Worm (Caenorhabditis elegans) whole organism, L4 larva: ENCODE data around the gene F10G7.10.

Experiments used
- F49E8.2 ChIP-seq: sonication (generic microtip); optimal IDR thresholded peaks from 2 replicates; lab custom pipeline; 2016; ENCODE audit warnings: missing compliant biosample characterization, mild to moderate bottlenecking, missing genetic modification characterization, borderline replicate concordance
- T26A8.4 ChIP-seq: fragments of 200-800 bp; sonication (Bioruptor generic); IDR thresholded peaks from 2 replicates; pipeline ENCODE4 v1.3.6; 2022; ENCODE audit warnings: missing genetic modification characterization, missing compliant biosample characterization
- Y5F2A.4 ChIP-seq: fragments of 200-800 bp; sonication (Bioruptor generic); optimal IDR thresholded peaks from 2 replicates; lab custom pipeline; 2018; ENCODE audit warnings: mild to moderate bottlenecking, missing genetic modification characterization, missing compliant biosample characterization
- ZK337.2 ChIP-seq: fragments of 200-800 bp; sonication (Bioruptor generic); IDR thresholded peaks from 2 replicates; pipeline ENCODE4 v1.3.6; 2022; ENCODE audit warnings: missing genetic modification reagents, missing genetic modification characterization, missing compliant biosample characterization
- ZK546.5 ChIP-seq, 2 experiments: sonication (generic microtip); optimal IDR thresholded peaks; 2 replicates each; lab custom pipeline; 2017; ENCODE audit warnings: missing biosample characterization in 2 of 2, missing genetic modification characterization in 2 of 2
- aly-2 ChIP-seq: sonication (generic microtip); optimal IDR thresholded peaks from 2 replicates; lab custom pipeline; 2018; ENCODE audit warnings: missing biosample characterization, missing genetic modification characterization
- ama-1 ChIP-seq: fragments of 150-350 bp; optimal IDR thresholded peaks from 2 replicates; lab custom pipeline; 2014; ENCODE audit warnings: inconsistent platforms, mixed read lengths
- ceh-28 ChIP-seq: fragments of 150-350 bp; optimal IDR thresholded peaks from 2 replicates; lab custom pipeline; 2014; ENCODE audit warnings: missing biosample characterization, missing genetic modification reagents, missing genetic modification characterization
- daf-16 ChIP-seq, 3 experiments: sonication (generic microtip); optimal IDR thresholded peaks; 2 replicates each; lab custom pipeline; 2016 to 2017; ENCODE audit warnings: missing genetic modification characterization in 3 of 3, missing genetic modification reagents in 3 of 3, mild to moderate bottlenecking in 2 of 3, missing compliant biosample characterization in 2 of 3, missing biosample characterization in 1 of 3, moderate library complexity in 1 of 3
- dmd-6 ChIP-seq: fragments of 200-800 bp; sonication (Bioruptor generic); IDR thresholded peaks from 2 replicates; pipeline ENCODE4 v1.3.6; 2022; ENCODE audit warnings: missing genetic modification reagents, missing genetic modification characterization, missing compliant biosample characterization
- dmd-8 ChIP-seq: fragments of 200-800 bp; sonication (Bioruptor generic); IDR thresholded peaks from 2 replicates; pipeline ENCODE4 v1.3.6; 2022; ENCODE audit warnings: missing genetic modification characterization, missing compliant biosample characterization
- duxl-1 ChIP-seq: sonication (generic microtip); optimal IDR thresholded peaks from 2 replicates; lab custom pipeline; 2016; ENCODE audit warnings: mild to moderate bottlenecking, missing genetic modification characterization, moderate library complexity, missing compliant biosample characterization; ENCODE audit not compliant: poor library complexity
- dve-1 ChIP-seq: sonication (generic microtip); optimal IDR thresholded peaks from 2 replicates; lab custom pipeline; 2017; ENCODE audit warnings: antibody characterized with exemption, mild to moderate bottlenecking, missing genetic modification characterization, missing compliant biosample characterization; ENCODE audit not compliant: insufficient read depth
- fos-1 ChIP-seq: fragments of 150-350 bp; optimal IDR thresholded peaks from 2 replicates; lab custom pipeline; 2014; ENCODE audit warnings: missing biosample characterization, missing genetic modification characterization
- gei-8 ChIP-seq: fragments of 200-800 bp; sonication (Bioruptor generic); optimal IDR thresholded peaks from 2 replicates; lab custom pipeline; 2018; ENCODE audit warnings: mild to moderate bottlenecking, missing genetic modification characterization, missing compliant biosample characterization
- hlh-11 ChIP-seq: fragments of 200-800 bp; sonication (Bioruptor generic); optimal IDR thresholded peaks from 2 replicates; lab custom pipeline; 2018; ENCODE audit warnings: mild to moderate bottlenecking, missing genetic modification characterization, missing compliant biosample characterization
- hmg-1.1 ChIP-seq: fragments of 200-800 bp; sonication (Bioruptor generic); IDR thresholded peaks from 2 replicates; pipeline ENCODE4 v1.3.6; 2022; ENCODE audit warnings: missing genetic modification reagents, missing genetic modification characterization, missing compliant biosample characterization
- jun-1 ChIP-seq: fragments of 150-350 bp; optimal IDR thresholded peaks from 2 replicates; lab custom pipeline; 2014; ENCODE audit warnings: missing biosample characterization, missing genetic modification reagents, missing genetic modification characterization
- lin-29 ChIP-seq: fragments of 200-800 bp; sonication (Bioruptor generic); IDR thresholded peaks from 2 replicates; pipeline ENCODE4 v1.3.6; 2022; ENCODE audit warnings: missing genetic modification reagents, missing genetic modification characterization, missing compliant biosample characterization
- lir-3 ChIP-seq: sonication (generic microtip); optimal IDR thresholded peaks from 2 replicates; lab custom pipeline; 2016; ENCODE audit warnings: mild to moderate bottlenecking, missing genetic modification characterization, missing compliant biosample characterization
- madf-5 ChIP-seq, 2 experiments: fragments of 200-800 bp; sonication (Bioruptor generic); IDR thresholded peaks; 2 replicates each; pipeline ENCODE4 v1.3.6; 2022; ENCODE audit warnings: missing compliant biosample characterization in 2 of 2, missing genetic modification characterization in 2 of 2
- mep-1 ChIP-seq: fragments of 150-350 bp; sonication (generic microtip); optimal IDR thresholded peaks from 3 replicates; lab custom pipeline; 2014; ENCODE audit warnings: missing biosample characterization, missing genetic modification characterization
- mxl-3 ChIP-seq: fragments of 200-800 bp; sonication (Bioruptor generic); optimal IDR thresholded peaks from 2 replicates; lab custom pipeline; 2018; ENCODE audit warnings: mild to moderate bottlenecking, missing genetic modification characterization, missing compliant biosample characterization
- nhr-102 ChIP-seq: sonication (generic microtip); optimal IDR thresholded peaks from 2 replicates; lab custom pipeline; 2016; ENCODE audit warnings: mild to moderate bottlenecking, missing genetic modification characterization, moderate library complexity, missing compliant biosample characterization
- nhr-11 ChIP-seq: fragments of 150-350 bp; optimal IDR thresholded peaks from 2 replicates; lab custom pipeline; 2014; ENCODE audit warnings: missing biosample characterization, missing genetic modification characterization
- nhr-25 ChIP-seq: sonication (generic microtip); optimal IDR thresholded peaks from 2 replicates; lab custom pipeline; 2017; ENCODE audit warnings: missing genetic modification characterization, mild to moderate bottlenecking, missing compliant biosample characterization, antibody characterized with exemption, moderate library complexity, borderline replicate concordance; ENCODE audit not compliant: insufficient read depth
- nhr-28 ChIP-seq: fragments of 150-350 bp; optimal IDR thresholded peaks from 2 replicates; lab custom pipeline; 2014; ENCODE audit warnings: missing biosample characterization, missing genetic modification characterization
- nhr-48 ChIP-seq: sonication (generic microtip); optimal IDR thresholded peaks from 2 replicates; lab custom pipeline; 2016; ENCODE audit warnings: mild to moderate bottlenecking, missing genetic modification characterization, missing compliant biosample characterization
- nhr-77 ChIP-seq: fragments of 150-350 bp; optimal IDR thresholded peaks from 2 replicates; lab custom pipeline; 2014; ENCODE audit warnings: missing biosample characterization, missing genetic modification characterization
- pha-4 ChIP-seq, 2 experiments: fragments of 150-350 bp in 1 of 2; fragments of 200-800 bp in 1 of 2; sonication (Bioruptor generic) in 1 of 2; IDR thresholded peaks in 1 of 2; optimal IDR thresholded peaks in 1 of 2; 2 replicates each; pipeline versions ENCODE4 v1.3.6 to Lab custom; 2014 to 2022; ENCODE audit warnings: missing genetic modification characterization in 2 of 2, missing genetic modification reagents in 2 of 2, missing biosample characterization in 1 of 2, missing compliant biosample characterization in 1 of 2
- php-3 ChIP-seq: fragments of 200-800 bp; sonication (Bioruptor generic); IDR thresholded peaks from 2 replicates; pipeline ENCODE4 v1.3.6; 2022; ENCODE audit warnings: missing genetic modification reagents, missing genetic modification characterization, missing compliant biosample characterization
- set-16 ChIP-seq: fragments of 200-800 bp; sonication (Bioruptor generic); IDR thresholded peaks from 2 replicates; pipeline ENCODE4 v1.3.6; 2022; ENCODE audit warnings: missing genetic modification reagents, missing genetic modification characterization, missing compliant biosample characterization
- skn-1 ChIP-seq: fragments of 150-350 bp; optimal IDR thresholded peaks from 2 replicates; lab custom pipeline; 2014; ENCODE audit warnings: missing biosample characterization, missing genetic modification characterization
- snpc-1.2 ChIP-seq: fragments of 200-800 bp; sonication (Bioruptor generic); IDR thresholded peaks from 2 replicates; pipeline ENCODE4 v1.3.6; 2022; ENCODE audit warnings: missing genetic modification reagents, missing genetic modification characterization, missing compliant biosample characterization
- tag-97 ChIP-seq: fragments of 200-800 bp; sonication (Bioruptor generic); IDR thresholded peaks from 2 replicates; pipeline ENCODE4 v1.3.6; 2022; ENCODE audit warnings: missing genetic modification characterization, missing compliant biosample characterization
- unc-130 ChIP-seq: sonication (generic microtip); optimal IDR thresholded peaks from 2 replicates; lab custom pipeline; 2016; ENCODE audit warnings: missing genetic modification reagents, missing genetic modification characterization, missing compliant biosample characterization
- unc-62 ChIP-seq, 3 experiments: fragments of 150-350 bp in 1 of 3; sonication (generic microtip); optimal IDR thresholded peaks in 2 of 3; peaks in 1 of 3; 1 replicate in 1 of 3; 2 replicates in 2 of 3; lab custom pipeline; 2014 to 2017; ENCODE audit warnings: missing biosample characterization in 3 of 3, missing genetic modification characterization in 3 of 3, missing genetic modification reagents in 3 of 3, missing genotype in 1 of 3
- zip-2 ChIP-seq: fragments of 150-350 bp; optimal IDR thresholded peaks from 2 replicates; lab custom pipeline; 2014; ENCODE audit warnings: missing biosample characterization, missing genetic modification characterization
- ztf-11 ChIP-seq: fragments of 150-350 bp; optimal IDR thresholded peaks from 2 replicates; lab custom pipeline; 2014; ENCODE audit warnings: missing biosample characterization, missing genetic modification characterization
- ztf-7 ChIP-seq: fragments of 150-350 bp; optimal IDR thresholded peaks from 2 replicates; lab custom pipeline; 2014; ENCODE audit warnings: missing biosample characterization, missing genetic modification characterization

F10G7.10 gene

ce11 chrII:4728687-4729086, 2.6 kb upstream of the F10G7.10 start (continued):
- TF ChIP-seq unc-130 (GFP tag; lab: Kevin White, UChicago) (no peak), nhr-25 (tag; lab: Kevin White, UChicago) (no peak), aly-2 (no peak), F49E8.2 (tag; lab: Kevin White, UChicago) (no peak), madf-5 (GFP tag; IDR thresholded peaks at IDR 0.05; lab: Robert Waterston, UW) (no peak), tag-97 (GFP tag; lab: Robert Waterston, UW) (no peak), duxl-1 (no peak), ztf-7 (tag; lab: Kevin White, UChicago) (no peak), fos-1 (tag; lab: Kevin White, UChicago) (no peak)

- no peak for TF ChIP-seq mxl-3 (GFP tag; lab: Kevin White, UChicago)
- no peak for TF ChIP-seq zip-2 (tag; lab: Kevin White, UChicago)
- TF ChIP-seq hlh-11: no peak
- no peak for TF ChIP-seq nhr-77 (tag; lab: Kevin White, UChicago)
- no peak for TF ChIP-seq ztf-11 (tag; lab: Kevin White, UChicago)
- no peak for TF ChIP-seq jun-1 (tag; lab: Kevin White, UChicago)
- no peak for TF ChIP-seq ZK546.5 (tag; optimal IDR thresholded peaks at IDR 0.05; lab: Kevin White, UChicago)
- TF ChIP-seq nhr-48 (tag; lab: Kevin White, UChicago): no peak
- no peak for TF ChIP-seq nhr-102 (tag; lab: Kevin White, UChicago)
- TF ChIP-seq dmd-8 (GFP tag; lab: Robert Waterston, UW): no peak
- no peak for TF ChIP-seq php-3 (GFP tag; lab: Robert Waterston, UW)
- no peak for TF ChIP-seq pha-4 (GFP tag; IDR thresholded peaks at IDR 0.05; lab: Robert Waterston, UW)
- no peak for TF ChIP-seq pha-4 (tag; optimal IDR thresholded peaks at IDR 0.05; lab: Kevin White, UChicago)
- no peak for TF ChIP-seq lin-29 (GFP tag; lab: Robert Waterston, UW)
- TF ChIP-seq unc-62 (GFP tag; optimal IDR thresholded peaks at IDR 0.05 in 1 of 2; lab: Kevin White, UChicago): no peak
- no peak for TF ChIP-seq unc-62 (tag; optimal IDR thresholded peaks at IDR 0.05; lab: Kevin White, UChicago)
- TF ChIP-seq ZK337.2: no peak
- TF ChIP-seq dmd-6 (GFP tag; lab: Robert Waterston, UW): no peak
- TF ChIP-seq skn-1 (tag; lab: Kevin White, UChicago): no peak
- no peak for TF ChIP-seq hmg-1.1 (GFP tag; lab: Robert Waterston, UW)
- TF ChIP-seq snpc-1.2 (GFP tag; lab: Robert Waterston, UW): no peak
These were observed 1.7 kb upstream of the F10G7.10 start, which contains the start of gene ttr-41 for ce11 chrII:4727769-4728168. ttr-41 (minus strand) TSS chrII:4727869.

- TF ChIP-seq ztf-7 (tag; lab: Kevin White, UChicago): no peak
- TF ChIP-seq gei-8: no peak
- TF ChIP-seq ceh-28 (tag; lab: Kevin White, UChicago): no peak
- TF ChIP-seq mep-1: no peak
- no peak for TF ChIP-seq Y5F2A.4 (GFP tag; lab: Kevin White, UChicago)
- no peak for TF ChIP-seq lin-29 (GFP tag; lab: Robert Waterston, UW)
- no peak for TF ChIP-seq set-16 (GFP tag; lab: Robert Waterston, UW)
- TF ChIP-seq nhr-11 (tag; lab: Kevin White, UChicago): no peak
- TF ChIP-seq daf-16 (GFP tag; optimal IDR thresholded peaks at IDR 0.05; lab: Kevin White, UChicago): no peak
- TF ChIP-seq daf-16 (tag; optimal IDR thresholded peaks at IDR 0.05; lab: Kevin White, UChicago): peak; percentile 16
- TF ChIP-seq nhr-102 (tag; lab: Kevin White, UChicago): no peak
- 0 out of 2 replicates have a peak, but pooled peaks have one; percentile 23 for TF ChIP-seq T26A8.4
- TF ChIP-seq ama-1 (lab: Kevin White, UChicago): peak; percentile 75
- no peak for TF ChIP-seq nhr-28 (tag; lab: Kevin White, UChicago)
- no peak for TF ChIP-seq lir-3 (tag; lab: Kevin White, UChicago)
- TF ChIP-seq unc-62 (GFP tag; optimal IDR thresholded peaks at IDR 0.05 in 1 of 2; lab: Kevin White, UChicago): peak in 1 of 2 experiments; percentile 69
- TF ChIP-seq unc-62 (tag; optimal IDR thresholded peaks at IDR 0.05; lab: Kevin White, UChicago): no peak
- peak; percentile 47 for TF ChIP-seq dve-1 (tag; lab: Kevin White, UChicago)
- TF ChIP-seq, all 104 proteins: peak for 5
These were observed 803 bp upstream of the F10G7.10 start for ce11 chrII:4726750-4727384.
